Worm (Caenorhabditis elegans): ENCODE results near the gene sra-7.

DNA sequence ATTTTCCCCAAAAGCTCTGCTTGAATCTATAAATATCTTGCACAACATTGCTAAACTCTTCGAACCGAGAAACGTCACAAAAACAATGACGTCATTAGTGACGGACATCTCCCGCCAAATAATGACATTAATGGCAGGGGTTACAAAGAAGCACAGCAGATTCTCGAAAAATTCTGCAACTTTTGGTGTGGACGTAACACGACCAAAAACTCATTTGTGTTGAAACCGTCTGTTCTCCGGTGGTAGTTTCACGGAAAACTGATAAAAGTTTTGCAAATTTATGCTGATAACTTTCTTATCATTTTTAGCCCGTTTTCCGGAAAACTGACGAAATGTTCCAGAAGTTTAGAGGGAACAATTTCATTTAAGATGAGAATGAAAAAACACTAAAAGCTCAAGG lies 45.9 kb upstream of the sra-7 start:
- TF ChIP-seq sdc-2 (tag; optimal IDR thresholded peaks at IDR 0.05) (no peak), ceh-34 (tag; optimal IDR thresholded peaks at IDR 0.05) (no peak), nfya-1 (tag; optimal IDR thresholded peaks at IDR 0.05) (no peak), tbx-7 (tag; optimal IDR thresholded peaks at IDR 0.05) (no peak), unc-86 (tag; optimal IDR thresholded peaks at IDR 0.05) (no peak), unc-55 (GFP tag; optimal IDR thresholded peaks at IDR 0.05) (no peak), rnt-1 (tag; optimal IDR thresholded peaks at IDR 0.05) (no peak), npax-4 (tag; optimal IDR thresholded peaks at IDR 0.05) (no peak), ceh-14 (tag; optimal IDR thresholded peaks at IDR 0.05) (no peak), elt-2 (tag; optimal IDR thresholded peaks at IDR 0.05) (peak; percentile 4), F13H6.1 (tag; optimal IDR thresholded peaks at IDR 0.05) (no peak)
